Fruit fly (Drosophila melanogaster): Measurements from ENCODE around the gene CG6661.

Gene CG6661

DNA sequence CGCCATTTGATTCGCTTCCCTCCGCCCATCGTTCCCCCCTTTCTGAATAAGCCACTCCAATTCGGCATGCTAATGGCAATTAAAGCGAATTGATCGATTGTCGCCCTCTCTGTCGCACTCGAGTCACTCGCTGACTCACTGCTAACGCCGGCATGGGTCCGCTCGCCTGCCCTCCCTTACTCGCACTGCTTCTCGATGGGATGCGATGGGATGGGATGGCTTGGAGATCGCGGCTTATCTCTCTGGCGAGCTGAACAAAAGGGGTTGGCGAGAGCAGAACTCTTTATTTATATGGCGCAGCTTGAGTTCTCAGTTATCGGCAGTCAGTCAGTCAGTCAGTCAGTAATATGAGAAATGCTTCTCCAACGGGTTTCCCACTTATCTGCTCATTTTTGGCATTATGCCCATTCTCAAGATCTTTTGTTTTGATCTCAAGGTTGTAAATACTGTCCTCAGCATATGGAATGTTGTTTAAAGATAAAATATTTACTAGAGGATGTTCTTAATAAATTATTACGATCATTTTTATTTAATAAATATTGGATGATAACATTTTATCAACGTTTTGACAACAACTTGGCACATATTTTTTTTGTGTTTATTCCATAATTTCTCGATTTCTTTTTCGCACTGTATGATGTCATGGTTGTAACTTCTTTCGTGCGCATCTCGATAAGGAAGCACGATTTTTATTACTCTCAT is 21.4 kb downstream of the CG6661 start (continued):
- TF ChIP-seq Dfd (GFP tag; optimal IDR thresholded peaks at IDR 0.05) (no peak), nau (GFP tag; optimal IDR thresholded peaks at IDR 0.05) (no peak), CG3407 (GFP tag; optimal IDR thresholded peaks at IDR 0.05) (no peak), scrt (GFP tag; optimal IDR thresholded peaks at IDR 0.05) (no peak), onecut (GFP tag; IDR thresholded peaks at IDR 0.05) (0 out of 2 replicates have a peak, but pooled peaks have one; percentile 7), Awh (GFP tag; IDR thresholded peaks at IDR 0.05) (peak; percentile 67; the same call in 1 of the 2 replicates), chif (GFP tag; optimal IDR thresholded peaks at IDR 0.05) (no peak), CG4707 (GFP tag; optimal IDR thresholded peaks at IDR 0.05) (no peak), CG15601 (tag; optimal IDR thresholded peaks at IDR 0.05) (no peak), slp2 (GFP tag; optimal IDR thresholded peaks at IDR 0.05) (no peak), mam (GFP tag; optimal IDR thresholded peaks at IDR 0.05) (no peak), chinmo (GFP tag; IDR thresholded peaks at IDR 0.05; ENCODE audit: partially characterized antibody) (peak; percentile 86; the same call in 2 of the 4 replicates), bigmax (GFP tag; optimal IDR thresholded peaks at IDR 0.05) (no peak), CG8359 (GFP tag; optimal IDR thresholded peaks at IDR 0.05; ENCODE audit: borderline replicate concordance) (no peak), Oli (tag; optimal IDR thresholded peaks at IDR 0.05) (no peak), kah (GFP tag; optimal IDR thresholded peaks at IDR 0.05) (no peak), crp (GFP tag; optimal IDR thresholded peaks at IDR 0.05) (no peak), Pdp1 (GFP tag; optimal IDR thresholded peaks at IDR 0.05) (no peak), eyg (GFP tag; optimal IDR thresholded peaks at IDR 0.05) (no peak), CG4328 (GFP tag; optimal IDR thresholded peaks at IDR 0.05) (no peak), HmgZ (tag; optimal IDR thresholded peaks at IDR 0.05) (no peak), Ptx1 (GFP tag; IDR thresholded peaks at IDR 0.05) (no peak), ab (GFP tag; optimal IDR thresholded peaks at IDR 0.05) (no peak), dmrt11E (tag; optimal IDR thresholded peaks at IDR 0.05) (no peak), CG13894 (tag; optimal IDR thresholded peaks at IDR 0.05) (peak; percentile 64), Neu2 (GFP tag; optimal IDR thresholded peaks at IDR 0.05; ENCODE audit: borderline replicate concordance) (no peak), fd64A (GFP tag; optimal IDR thresholded peaks at IDR 0.05) (no peak), nerfin-1 (tag; optimal IDR thresholded peaks at IDR 0.05) (no peak), CG7786 (GFP tag; optimal IDR thresholded peaks at IDR 0.05) (no peak), Eip74EF (GFP tag; optimal IDR thresholded peaks at IDR 0.05) (no peak), Taf1 (GFP tag; IDR thresholded peaks at IDR 0.05) (no peak), Hr3 (GFP tag; optimal IDR thresholded peaks at IDR 0.05) (no peak), ERR (GFP tag; optimal IDR thresholded peaks at IDR 0.05) (no peak), sc (optimal IDR thresholded peaks at IDR 0.05) (no peak), sc (GFP tag; optimal IDR thresholded peaks at IDR 0.05) (no peak), CG31224 (GFP tag; IDR thresholded peaks at IDR 0.05) (no peak), CG17359 (tag; optimal IDR thresholded peaks at IDR 0.05) (no peak), Lhr (GFP tag; optimal IDR thresholded peaks at IDR 0.05) (no peak), zf30C (GFP tag; optimal IDR thresholded peaks at IDR 0.05) (no peak), CG31441 (GFP tag; IDR thresholded peaks at IDR 0.05) (no peak), trh (GFP tag; optimal IDR thresholded peaks at IDR 0.05) (no peak), CG6791 (GFP tag; IDR thresholded peaks at IDR 0.05; ENCODE audit: partially characterized antibody) (0 out of 3 replicates have a peak, but pooled peaks have one; percentile 28), BEAF-32 (GFP tag; optimal IDR thresholded peaks at IDR 0.05) (no peak), corto (GFP tag; optimal IDR thresholded peaks at IDR 0.05) (no peak), jumu (GFP tag; optimal IDR thresholded peaks at IDR 0.05) (no peak), Tbp (GFP tag; optimal IDR thresholded peaks at IDR 0.05) (no peak), CrebB (tag; optimal IDR thresholded peaks at IDR 0.05) (no peak), vnd (GFP tag; IDR thresholded peaks at IDR 0.05; ENCODE audit: partially characterized antibody) (no peak), CG9876 (GFP tag; optimal IDR thresholded peaks at IDR 0.05) (no peak)
